Worm (Caenorhabditis elegans) whole organism, early embryonic: ENCODE data around the gene F22H10.1.

Experiments used
- B0310.2 ChIP-seq: sonication (generic microtip); optimal IDR thresholded peaks from 2 replicates; lab custom pipeline; 2016; ENCODE audit warnings: mild to moderate bottlenecking, missing genetic modification characterization, missing compliant biosample characterization
- F13C5.2 ChIP-seq: sonication (generic microtip); optimal IDR thresholded peaks from 2 replicates; lab custom pipeline; 2017; ENCODE audit warnings: mild to moderate bottlenecking, missing genetic modification characterization, inconsistent platforms, missing compliant biosample characterization
- aly-1 ChIP-seq: sonication (generic microtip); optimal IDR thresholded peaks from 2 replicates; lab custom pipeline; 2016; ENCODE audit warnings: missing genetic modification characterization, missing compliant biosample characterization
- ama-1 ChIP-seq: fragments of 150-350 bp; optimal IDR thresholded peaks from 2 replicates; lab custom pipeline; 2014
- ceh-13 ChIP-seq: fragments of 200-800 bp; sonication (Bioruptor generic); optimal IDR thresholded peaks from 2 replicates; lab custom pipeline; 2018; ENCODE audit warnings: mild to moderate bottlenecking, missing genetic modification characterization, missing compliant biosample characterization
- ceh-36 ChIP-seq: sonication (generic microtip); optimal IDR thresholded peaks from 2 replicates; lab custom pipeline; 2016; ENCODE audit warnings: missing genetic modification characterization, inconsistent platforms, missing compliant biosample characterization
- ets-7 ChIP-seq: sonication (generic microtip); optimal IDR thresholded peaks from 2 replicates; lab custom pipeline; 2016; ENCODE audit warnings: missing genotype, missing genetic modification characterization, missing compliant biosample characterization
- flt-1 ChIP-seq: fragments of 200-800 bp; sonication (Bioruptor generic); IDR thresholded peaks from 2 replicates; pipeline ENCODE4 v1.3.6; 2022; ENCODE audit warnings: missing genetic modification characterization, missing compliant biosample characterization
- hmbx-1 ChIP-seq: sonication (generic microtip); optimal IDR thresholded peaks from 2 replicates; lab custom pipeline; 2016; ENCODE audit warnings: mild to moderate bottlenecking, missing genetic modification characterization, missing compliant biosample characterization
- hmg-4 ChIP-seq: fragments of 200-800 bp; sonication (Bioruptor generic); optimal IDR thresholded peaks from 2 replicates; lab custom pipeline; 2018; ENCODE audit warnings: mild to moderate bottlenecking, missing genetic modification characterization, missing compliant biosample characterization
- hnd-1 ChIP-seq: sonication (generic microtip); optimal IDR thresholded peaks from 2 replicates; lab custom pipeline; 2016; ENCODE audit warnings: missing genetic modification characterization, missing compliant biosample characterization
- pes-1 ChIP-seq: fragments of 200-800 bp; sonication (Bioruptor generic); IDR thresholded peaks from 2 replicates; pipeline ENCODE4 v1.3.6; 2022; ENCODE audit warnings: missing genetic modification reagents, missing genetic modification characterization, missing compliant biosample characterization
- scrt-1 ChIP-seq: fragments of 200-800 bp; sonication (Bioruptor generic); IDR thresholded peaks from 2 replicates; pipeline ENCODE4 v1.3.6; 2022; ENCODE audit warnings: missing genetic modification characterization, missing compliant biosample characterization
- sea-1 ChIP-seq: fragments of 200-800 bp; sonication (Bioruptor generic); conservative IDR thresholded peaks from 2 replicates; pipeline ENCODE4 v1.3.6; 2022; ENCODE audit warnings: missing genetic modification characterization, missing compliant biosample characterization
- tbx-11 ChIP-seq: fragments of 200-800 bp; sonication (Bioruptor generic); IDR thresholded peaks from 2 replicates; pipeline ENCODE4 v1.3.6; 2022; ENCODE audit warnings: missing genetic modification characterization, missing compliant biosample characterization
- tbx-37 ChIP-seq: fragments of 200-800 bp; sonication (Bioruptor generic); conservative IDR thresholded peaks from 2 replicates; pipeline ENCODE4 v1.3.6; 2022; ENCODE audit warnings: missing genetic modification reagents, missing genetic modification characterization, missing compliant biosample characterization
- tra-4 ChIP-seq: sonication (generic microtip); optimal IDR thresholded peaks from 2 replicates; lab custom pipeline; 2017; ENCODE audit warnings: missing genetic modification characterization, missing compliant biosample characterization

The F22H10.1 gene

DNA sequence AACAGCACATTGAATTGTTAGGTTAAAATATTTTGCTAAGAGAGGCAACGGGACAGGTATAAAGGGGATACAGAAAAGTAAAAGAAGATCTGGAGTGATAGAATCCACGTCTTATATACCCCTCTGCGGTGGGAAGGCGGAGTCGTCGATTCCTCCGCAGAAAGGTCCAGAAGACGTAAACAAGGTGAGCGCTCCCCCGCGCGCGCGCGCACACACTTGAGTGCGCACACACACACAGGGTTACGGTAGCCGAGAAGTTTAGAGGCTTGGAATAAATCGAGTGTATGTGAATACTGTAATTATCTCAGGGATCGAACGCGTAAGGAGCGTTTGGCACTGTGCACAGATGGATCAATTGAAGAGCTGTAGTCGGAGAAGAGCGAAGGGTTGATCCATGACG, 14.9 kb upstream of the F22H10.1 start:
- TF ChIP-seq B0310.2 (tag; lab: Kevin White, UChicago) (no peak), aly-1 (tag; lab: Kevin White, UChicago) (no peak), scrt-1 (GFP tag; lab: Robert Waterston, UW) (no peak), hnd-1 (tag; lab: Kevin White, UChicago) (no peak), ceh-36 (tag; lab: Kevin White, UChicago) (no peak), pes-1 (no peak), flt-1 (GFP tag; lab: Robert Waterston, UW) (no peak), hmbx-1 (tag; lab: Kevin White, UChicago) (no peak), sea-1 (no peak), F13C5.2 (tag; lab: Kevin White, UChicago) (no peak), ets-7 (tag; lab: Kevin White, UChicago) (no peak)

ce11 chrX:16687945-16688344, 14.3 kb upstream of the F22H10.1 start, which contains the start of gene F22H10.11:
Gene F22H10.11, minus strand, starts transcription at chrX:16688045.
- TF ChIP-seq ama-1 (lab: Kevin White, UChicago) (no peak), hnd-1 (tag; lab: Kevin White, UChicago) (no peak), F13C5.2 (tag; lab: Kevin White, UChicago) (no peak), pes-1 (no peak), sea-1 (no peak), hmg-4 (no peak), aly-1 (tag; lab: Kevin White, UChicago) (no peak), ceh-13 (GFP tag; lab: Kevin White, UChicago) (no peak), tra-4 (no peak)

DNA sequence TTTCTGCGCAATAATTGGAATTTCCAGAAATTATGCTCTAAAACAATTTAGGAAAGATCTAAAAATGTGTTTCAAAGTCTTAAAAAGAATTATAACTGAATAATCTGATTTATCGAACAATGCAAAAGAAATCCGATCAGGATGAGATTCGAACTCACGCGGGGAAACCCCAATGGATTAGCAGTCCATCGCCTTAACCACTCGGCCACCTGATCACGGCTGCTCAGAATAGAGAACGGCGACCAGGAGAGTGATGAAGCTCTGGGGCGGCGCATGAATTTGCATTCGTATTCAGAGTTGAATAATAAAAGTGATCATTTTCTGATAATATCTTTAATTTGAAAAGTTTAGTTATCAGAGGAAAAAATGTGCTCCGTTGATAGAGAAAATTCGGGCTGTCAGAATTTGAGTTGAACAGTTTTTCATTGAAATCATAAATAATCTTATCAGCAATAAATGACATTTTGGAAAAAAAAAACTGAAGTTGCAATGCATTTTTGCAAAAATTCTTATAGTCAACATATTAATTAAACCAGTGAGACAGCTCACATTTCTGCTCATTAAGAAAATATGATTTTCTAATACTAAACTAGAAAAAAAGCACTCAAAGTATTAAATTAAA, 12.3 kb upstream of the F22H10.1 start:
- TF ChIP-seq B0310.2 (tag; lab: Kevin White, UChicago) (no peak), scrt-1 (GFP tag; lab: Robert Waterston, UW) (no peak), ets-7 (tag; lab: Kevin White, UChicago) (no peak), ceh-13 (GFP tag; lab: Kevin White, UChicago) (no peak), hmbx-1 (tag; lab: Kevin White, UChicago) (no peak), sea-1 (no peak), flt-1 (GFP tag; lab: Robert Waterston, UW) (no peak), ceh-36 (tag; lab: Kevin White, UChicago) (no peak), tbx-37 (GFP tag; lab: Robert Waterston, UW) (no peak), F13C5.2 (tag; lab: Kevin White, UChicago) (no peak), pes-1 (no peak), hmg-4 (no peak), ama-1 (lab: Kevin White, UChicago) (no peak), aly-1 (tag; lab: Kevin White, UChicago) (no peak), hnd-1 (tag; lab: Kevin White, UChicago) (no peak), tbx-11 (GFP tag; lab: Robert Waterston, UW) (no peak)

DNA sequence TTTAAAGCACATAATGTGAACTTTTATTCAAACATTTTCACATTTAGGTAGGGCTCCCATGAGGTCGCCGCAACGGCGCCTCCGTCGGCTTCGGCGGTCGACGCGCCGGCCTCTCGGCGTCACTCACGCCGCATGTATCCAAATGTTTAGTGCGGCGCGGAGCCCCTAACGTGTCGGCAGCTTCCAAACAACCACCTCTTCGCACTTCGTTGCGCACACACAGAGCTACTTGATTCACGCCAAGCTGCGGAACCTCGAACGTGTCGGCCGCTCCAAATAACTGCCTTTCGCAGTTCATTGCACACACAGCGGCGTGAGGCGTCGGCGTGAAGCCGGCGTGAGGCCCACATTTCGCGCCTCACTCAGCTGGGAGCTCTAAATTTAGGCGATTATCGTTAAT, 11.2 kb upstream of the F22H10.1 start, which contains the start of gene F22H10.6:
F22H10.6 (minus strand) TSS at position 292 of the 400 bp plus-strand sequence.
- no peak for TF ChIP-seq ama-1 (lab: Kevin White, UChicago)
- no peak for TF ChIP-seq tra-4
- TF ChIP-seq B0310.2 (tag; lab: Kevin White, UChicago) = no peak
- TF ChIP-seq tbx-11 (GFP tag; lab: Robert Waterston, UW) = no peak
- TF ChIP-seq tbx-37 (GFP tag; lab: Robert Waterston, UW) = no peak
- TF ChIP-seq hmg-4 = no peak
- TF ChIP-seq aly-1 (tag; lab: Kevin White, UChicago) = no peak
- TF ChIP-seq scrt-1 (GFP tag; lab: Robert Waterston, UW) = no peak

DNA sequence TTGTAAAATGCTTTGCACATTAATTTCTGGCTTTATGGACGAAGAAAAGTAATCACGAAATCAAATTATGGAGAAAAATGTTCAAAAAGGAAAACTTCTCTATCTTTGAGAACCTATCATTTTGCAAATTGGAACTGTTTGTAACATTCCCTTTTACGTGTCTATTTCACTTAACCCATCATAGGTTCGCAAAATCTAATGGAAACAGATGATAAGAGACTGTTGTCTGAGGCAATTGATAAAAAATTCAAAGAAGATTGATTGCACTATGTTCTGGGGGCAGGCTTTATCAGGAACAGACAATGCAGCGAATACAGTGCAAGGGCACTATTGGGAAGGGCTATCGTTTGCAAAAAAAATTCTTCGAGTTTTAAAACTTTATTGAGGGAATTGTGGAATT, 7.1 kb upstream of the F22H10.1 start:
- TF ChIP-seq pes-1 (no peak), hmbx-1 (tag; lab: Kevin White, UChicago) (no peak), tbx-11 (GFP tag; lab: Robert Waterston, UW) (no peak), ama-1 (lab: Kevin White, UChicago) (no peak), sea-1 (no peak)

DNA sequence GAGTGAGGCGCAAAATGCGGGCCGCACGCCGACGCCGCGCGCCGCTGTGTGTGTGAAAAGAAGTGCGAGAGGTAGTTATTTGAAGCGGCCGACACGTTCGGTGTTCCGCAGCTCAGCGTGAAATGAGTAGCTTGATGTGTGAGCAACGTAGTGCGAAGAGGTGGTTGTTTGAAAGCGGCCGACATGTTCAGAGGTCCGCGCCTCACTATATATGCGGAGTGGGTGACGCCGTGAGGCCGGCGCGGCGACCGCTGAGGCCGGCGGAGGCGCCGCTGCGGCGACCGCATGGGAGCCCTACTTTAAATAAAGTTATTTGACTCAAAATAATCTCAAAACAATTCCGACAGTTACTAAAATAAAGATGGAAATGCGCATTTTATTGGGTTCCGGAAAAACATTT, 5.4 kb upstream of the F22H10.1 start:
- TF ChIP-seq tbx-37 (GFP tag; lab: Robert Waterston, UW) (no peak), tra-4 (no peak), ceh-36 (tag; lab: Kevin White, UChicago) (no peak), pes-1 (no peak), sea-1 (no peak), hmg-4 (no peak), ets-7 (tag; lab: Kevin White, UChicago) (no peak), B0310.2 (tag; lab: Kevin White, UChicago) (no peak), ama-1 (lab: Kevin White, UChicago) (no peak), tbx-11 (GFP tag; lab: Robert Waterston, UW) (no peak), hnd-1 (tag; lab: Kevin White, UChicago) (no peak), F13C5.2 (tag; lab: Kevin White, UChicago) (no peak), hmbx-1 (tag; lab: Kevin White, UChicago) (no peak), flt-1 (GFP tag; lab: Robert Waterston, UW) (no peak), aly-1 (tag; lab: Kevin White, UChicago) (no peak), ceh-13 (GFP tag; lab: Kevin White, UChicago) (no peak), scrt-1 (GFP tag; lab: Robert Waterston, UW) (no peak)

ce11 chrX:16698074-16698473, 4.2 kb upstream of the F22H10.1 start:
- no peak for TF ChIP-seq tbx-11 (GFP tag; lab: Robert Waterston, UW)
- TF ChIP-seq F13C5.2 (tag; lab: Kevin White, UChicago) = no peak
- no peak for TF ChIP-seq scrt-1 (GFP tag; lab: Robert Waterston, UW)
- TF ChIP-seq flt-1 (GFP tag; lab: Robert Waterston, UW) = no peak
- TF ChIP-seq B0310.2 (tag; lab: Kevin White, UChicago) = no peak
- TF ChIP-seq ceh-13 (GFP tag; lab: Kevin White, UChicago) = no peak
- no peak for TF ChIP-seq ceh-36 (tag; lab: Kevin White, UChicago)
- TF ChIP-seq hnd-1 (tag; lab: Kevin White, UChicago) = no peak
- TF ChIP-seq ets-7 (tag; lab: Kevin White, UChicago) = no peak
- TF ChIP-seq ama-1 (lab: Kevin White, UChicago) = no peak
- no peak for TF ChIP-seq tra-4
- no peak for TF ChIP-seq tbx-37 (GFP tag; lab: Robert Waterston, UW)
- no peak for TF ChIP-seq aly-1 (tag; lab: Kevin White, UChicago)
- no peak for TF ChIP-seq pes-1
